Worm (Caenorhabditis elegans): ENCODE results near the gene C06A6.4.

DNA sequence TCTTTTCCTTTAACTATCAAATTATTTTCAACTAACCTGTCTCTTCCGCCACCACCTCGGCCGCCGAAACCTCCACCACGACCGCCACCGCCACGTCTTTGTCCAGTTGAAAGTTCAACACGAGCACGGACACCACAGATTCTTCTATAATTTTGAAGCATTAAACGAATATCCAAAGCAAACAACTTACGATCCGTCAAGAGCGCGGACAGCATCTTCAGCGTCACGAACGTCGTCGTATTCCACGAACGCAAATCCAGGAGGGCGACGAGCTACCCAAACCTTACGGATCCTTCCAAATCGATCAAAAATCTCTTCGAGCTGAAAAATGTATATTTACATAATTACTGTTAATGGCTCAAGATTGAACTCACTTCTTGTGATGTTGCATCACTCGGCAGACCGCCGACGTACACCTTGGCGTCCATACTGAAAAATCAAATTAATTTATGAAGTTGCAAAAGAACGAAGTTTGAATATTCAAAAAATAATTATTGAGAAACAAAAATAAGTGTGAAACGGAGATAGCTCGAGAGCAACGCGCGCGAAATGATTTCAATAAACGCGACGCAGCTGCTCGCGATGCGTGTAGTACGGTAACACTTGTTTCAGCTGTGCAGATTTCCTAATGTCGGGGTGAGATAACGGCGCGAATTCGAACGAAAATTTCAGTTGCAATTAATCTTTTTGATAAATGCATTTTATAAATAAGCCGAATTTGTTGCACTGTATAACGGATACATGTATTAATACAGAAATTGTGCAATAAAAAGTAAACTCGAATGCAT, 38.1 kb downstream of the C06A6.4 start, which contains the start of gene rsp-6:
- no peak for TF ChIP-seq athp-1 (tag; optimal IDR thresholded peaks at IDR 0.05)
- no peak for TF ChIP-seq hrde-1 (tag; optimal IDR thresholded peaks at IDR 0.05; ENCODE audit: borderline replicate concordance)
- TF ChIP-seq rec-8 (tag; optimal IDR thresholded peaks at IDR 0.05), result no peak
- TF ChIP-seq hlh-12 (tag; optimal IDR thresholded peaks at IDR 0.05), result no peak
- peak in 1 of 2 experiments; percentile 60 for TF ChIP-seq let-607 (tag; optimal IDR thresholded peaks at IDR 0.05)
- no peak for TF ChIP-seq K11D2.4 (GFP tag; IDR thresholded peaks at IDR 0.05)
- peak; percentile 17 for TF ChIP-seq nhr-80 (tag; optimal IDR thresholded peaks at IDR 0.05)
- peak; percentile 93 for TF ChIP-seq dpl-1 (GFP tag; optimal IDR thresholded peaks at IDR 0.05)
- TF ChIP-seq dpff-1 (tag; optimal IDR thresholded peaks at IDR 0.05), result no peak
- TF ChIP-seq nfya-1 (tag; optimal IDR thresholded peaks at IDR 0.05; ENCODE audit: borderline replicate concordance, insufficient read depth), result no peak
- TF ChIP-seq pbrm-1 (GFP tag; IDR thresholded peaks at IDR 0.05), result 0 out of 2 replicates have a peak, but pooled peaks have one; percentile 67
- peak; percentile 15 for TF ChIP-seq snpc-4 (GFP tag; optimal IDR thresholded peaks at IDR 0.05)
- peak; percentile 36 to 74 (median 62) for TF ChIP-seq snpc-4 (tag; optimal IDR thresholded peaks at IDR 0.05)
- TF ChIP-seq pha-4 (tag; optimal IDR thresholded peaks at IDR 0.05), result peak; percentile 13
